Fruit fly (Drosophila melanogaster) whole organism, embryonic: ENCODE results near the gene RabX6.

ENCODE experiments used
- CG1233 ChIP-seq: fragments of 200-800 bp; sonication (Bioruptor generic); optimal IDR thresholded peaks from 4 replicates; lab custom pipeline; 2018; ENCODE audit warnings: missing biosample characterization, mild to moderate bottlenecking, missing genetic modification characterization
- CG3163 ChIP-seq: fragments of 200-800 bp; sonication (Bioruptor generic); optimal IDR thresholded peaks from 3 replicates; lab custom pipeline; 2016; ENCODE audit warnings: missing biosample characterization, missing genetic modification characterization
- E2f2 ChIP-seq: fragments of 200-800 bp; sonication (Bioruptor generic); IDR thresholded peaks from 2 replicates; pipeline ENCODE4 v1.3.6; 2022; ENCODE audit warnings: missing biosample characterization, missing genetic modification characterization
- Hey ChIP-seq: fragments of 200-800 bp; sonication (Bioruptor generic); optimal IDR thresholded peaks from 3 replicates; lab custom pipeline; 2018; ENCODE audit warnings: missing biosample characterization, mild to moderate bottlenecking, missing genetic modification characterization

DNA sequence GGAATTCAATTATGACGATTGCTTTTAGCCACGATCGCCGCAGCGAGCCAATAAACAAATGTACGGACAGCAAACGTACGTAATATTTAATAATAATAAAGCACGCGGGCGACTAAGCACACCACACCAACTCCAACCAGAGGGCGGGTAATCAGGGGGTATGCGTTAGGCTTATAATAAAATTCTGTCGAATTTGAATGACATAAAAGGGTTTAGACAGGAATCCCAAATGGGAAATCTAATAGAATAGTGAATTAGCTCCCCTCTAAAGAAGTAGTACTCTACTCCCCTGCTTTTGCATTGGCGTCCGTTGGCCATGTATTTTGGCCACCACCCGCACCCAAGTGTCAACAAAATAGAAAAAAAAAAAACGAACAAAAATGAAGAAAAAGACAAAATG, 32.1 kb downstream of the RabX6 start:
- no peak for TF ChIP-seq CG3163 (GFP tag; lab: Kevin White, UChicago)
- TF ChIP-seq CG1233: no peak
- no peak for TF ChIP-seq Hey (tag; lab: Kevin White, UChicago)
- TF ChIP-seq E2f2 (GFP tag; lab: Robert Waterston, UW): no peak
